Worm (Caenorhabditis elegans): ENCODE data around the gene gcy-8.
A peak's percentile ranks its signal among the peaks of the same experiment; 100 is the strongest.

DNA sequence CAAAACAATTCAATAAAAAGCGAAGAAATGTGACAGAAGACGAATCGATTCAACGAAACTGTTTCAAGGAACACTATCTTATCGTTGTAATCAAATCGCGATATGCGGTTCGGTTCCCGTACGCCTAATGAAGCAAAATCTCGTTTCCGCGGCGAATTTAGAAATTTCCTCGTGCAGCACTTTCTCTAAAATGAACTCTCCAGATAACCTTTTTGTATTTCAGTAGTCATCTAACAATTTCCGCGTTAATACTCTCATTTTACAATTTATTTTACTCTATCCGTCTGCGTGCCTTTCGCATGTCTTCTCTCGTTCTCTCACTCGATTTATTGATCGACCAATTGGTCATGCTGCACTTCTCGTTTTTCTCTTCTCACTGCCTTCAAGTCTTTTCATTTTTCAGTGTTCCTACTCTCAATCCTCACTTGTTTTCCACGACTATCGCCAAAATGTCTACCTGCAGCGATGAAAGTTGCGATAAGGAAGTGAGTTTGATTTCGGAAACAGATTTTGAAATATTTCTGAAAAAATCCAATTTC, 17.7 kb upstream of the gcy-8 start, which contains the start of the genes npp-27 and ntl-4:
- no peak for TF ChIP-seq dmd-9 (GFP tag; IDR thresholded peaks at IDR 0.05)
- no peak for TF ChIP-seq saeg-2 (GFP tag; IDR thresholded peaks at IDR 0.05)
- no peak for TF ChIP-seq aly-2 (tag; optimal IDR thresholded peaks at IDR 0.05)
- TF ChIP-seq dpl-1 (GFP tag; optimal IDR thresholded peaks at IDR 0.05): no peak
- TF ChIP-seq nhr-10 (tag; optimal IDR thresholded peaks at IDR 0.05): no peak
- TF ChIP-seq jun-1 (tag; optimal IDR thresholded peaks at IDR 0.05): no peak
- TF ChIP-seq unc-39 (tag; optimal IDR thresholded peaks at IDR 0.05): no peak
- 0 out of 2 replicates have a peak, but pooled peaks have one; percentile 27 for TF ChIP-seq hmg-1.1 (GFP tag; IDR thresholded peaks at IDR 0.05)
- TF ChIP-seq ceh-20 (GFP tag; IDR thresholded peaks at IDR 0.05): no peak
- 0 out of 2 replicates have a peak, but pooled peaks have one; percentile 5 for TF ChIP-seq dmd-6 (GFP tag; IDR thresholded peaks at IDR 0.05)
- TF ChIP-seq mdl-1 (tag; optimal IDR thresholded peaks at IDR 0.05): peak in 1 of 2 experiments; percentile 6
- TF ChIP-seq ztf-11 (tag; optimal IDR thresholded peaks at IDR 0.05): no peak
